Worm (Caenorhabditis elegans): ENCODE data around the gene znf-474.

znf-474 gene

DNA sequence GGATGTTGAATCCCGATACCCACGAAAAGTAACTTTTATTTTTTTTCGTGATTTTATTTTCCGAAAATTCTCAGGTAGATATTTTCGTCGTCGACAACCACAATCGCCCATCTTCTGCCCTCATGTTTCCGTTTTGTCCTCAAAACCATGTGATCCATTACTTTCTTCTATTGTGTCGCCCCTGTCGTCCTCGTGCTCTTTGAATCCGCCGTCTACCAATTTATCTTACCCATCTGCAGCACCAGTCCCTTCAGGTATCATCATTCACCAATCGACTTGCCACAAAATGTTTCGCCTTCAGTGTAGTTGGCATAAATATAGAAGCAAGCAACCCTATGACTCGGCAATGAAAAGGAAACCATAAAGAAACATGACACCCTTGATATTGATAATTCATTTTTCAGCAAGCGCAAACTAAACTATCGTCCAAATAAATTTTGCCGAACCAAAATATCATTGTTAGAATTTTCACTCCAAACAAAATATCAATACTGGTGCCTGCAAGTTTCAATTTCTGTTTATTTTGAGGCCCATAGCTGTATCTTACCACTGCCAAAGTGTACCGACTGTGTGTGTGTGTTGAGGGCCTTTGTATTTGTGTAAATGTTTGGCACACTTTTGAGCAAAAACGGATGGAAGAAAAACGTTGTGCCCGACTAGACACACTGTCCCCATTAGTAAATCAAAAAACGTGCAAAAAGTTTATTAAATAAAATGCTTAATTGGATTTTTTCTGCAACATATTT, 18.1 kb downstream of the znf-474 start (continued):
- TF ChIP-seq lin-26 (GFP tag; IDR thresholded peaks at IDR 0.05) (no peak), zim-3 (tag; optimal IDR thresholded peaks at IDR 0.05) (no peak), F22D6.2 (tag; optimal IDR thresholded peaks at IDR 0.05) (no peak)

DNA sequence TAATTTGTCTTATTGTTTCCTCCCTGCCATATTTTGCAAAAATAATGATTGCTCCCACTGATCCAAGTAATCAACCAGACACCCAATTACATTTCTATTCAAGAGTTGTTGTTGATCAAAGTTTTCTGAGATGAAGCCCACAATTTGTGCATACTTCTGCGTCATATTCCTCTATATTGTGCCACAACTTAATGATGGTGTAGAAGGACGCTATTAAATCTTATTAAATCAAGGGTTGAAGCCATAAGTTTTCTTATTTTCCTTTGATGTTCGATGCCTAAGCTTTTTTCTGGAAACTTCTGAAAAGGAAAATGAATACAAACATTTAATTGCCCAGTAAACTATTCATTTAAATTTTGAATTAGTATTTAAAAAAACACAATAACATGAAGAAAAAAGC, 19.0 kb downstream of the znf-474 start:
- 0 out of 2 replicates have a peak, but pooled peaks have one; percentile 17 for TF ChIP-seq madf-3 (GFP tag; IDR thresholded peaks at IDR 0.05)
- no peak for TF ChIP-seq ZK185.1 (tag; optimal IDR thresholded peaks at IDR 0.05; ENCODE audit: poor library complexity, severe bottlenecking)
- no peak for TF ChIP-seq ceh-40 (GFP tag; IDR thresholded peaks at IDR 0.05)
- TF ChIP-seq ztf-26 (tag; optimal IDR thresholded peaks at IDR 0.05), result no peak
- TF ChIP-seq lin-54 (GFP tag; optimal IDR thresholded peaks at IDR 0.05), result no peak
- TF ChIP-seq lin-35 (GFP tag; optimal IDR thresholded peaks at IDR 0.05), result peak in 1 of 3 experiments; percentile 32

ce11 chrX:12169390-12169789, 19.7 kb downstream of the znf-474 start:
- TF ChIP-seq chd-7 (tag; optimal IDR thresholded peaks at IDR 0.05), result peak; percentile 34
- no peak for TF ChIP-seq him-1 (tag; optimal IDR thresholded peaks at IDR 0.05)
- 0 out of 2 replicates have a peak, but pooled peaks have one; percentile 16 for TF ChIP-seq nfyb-1 (GFP tag; IDR thresholded peaks at IDR 0.05)
- 0 out of 2 replicates have a peak, but pooled peaks have one; percentile 18 for TF ChIP-seq C17E4.6 (GFP tag; IDR thresholded peaks at IDR 0.05)
- 0 out of 2 replicates have a peak, but pooled peaks have one; percentile 16 for TF ChIP-seq nfya-2 (GFP tag; IDR thresholded peaks at IDR 0.05)
- TF ChIP-seq Y53G8AR.9 (GFP tag; conservative IDR thresholded peaks at IDR 0.05), result 0 out of 2 replicates have a peak, but pooled peaks have one; percentile 9
- TF ChIP-seq hlh-26 (GFP tag; conservative IDR thresholded peaks at IDR 0.05), result no peak
- 0 out of 2 replicates have a peak, but pooled peaks have one; percentile 48 for TF ChIP-seq attf-6 (GFP tag; IDR thresholded peaks at IDR 0.05)
- peak; percentile 53; the same call in 1 of the 2 replicates for TF ChIP-seq egl-18 (GFP tag; IDR thresholded peaks at IDR 0.05)

- TF ChIP-seq F57C9.4 (tag; optimal IDR thresholded peaks at IDR 0.05) (no peak), hlh-12 (tag; optimal IDR thresholded peaks at IDR 0.05) (no peak), xnd-1 (tag; optimal IDR thresholded peaks at IDR 0.05) (no peak), madf-6 (GFP tag; IDR thresholded peaks at IDR 0.05) (no peak), egl-44 (GFP tag; IDR thresholded peaks at IDR 0.05) (peak; percentile 52; the same call in 1 of the 2 replicates), let-607 (tag; optimal IDR thresholded peaks at IDR 0.05) (no peak), mes-4 (tag; optimal IDR thresholded peaks at IDR 0.05) (no peak), ztf-22 (GFP tag; optimal IDR thresholded peaks at IDR 0.05) (no peak), F37B4.10 (GFP tag; IDR thresholded peaks at IDR 0.05) (no peak), hlh-26 (GFP tag; conservative IDR thresholded peaks at IDR 0.05) (no peak), Y95B8A.8 (GFP tag; IDR thresholded peaks at IDR 0.05) (no peak), attf-6 (GFP tag; IDR thresholded peaks at IDR 0.05) (0 out of 2 replicates have a peak, but pooled peaks have one; percentile 12), ekl-4 (GFP tag; IDR thresholded peaks at IDR 0.05) (0 out of 2 replicates have a peak, but pooled peaks have one; percentile 46), nfya-2 (GFP tag; IDR thresholded peaks at IDR 0.05) (no peak), lin-35 (GFP tag; optimal IDR thresholded peaks at IDR 0.05) (peak in 1 of 3 experiments; percentile 29), Y53F4B.3 (GFP tag; IDR thresholded peaks at IDR 0.05) (no peak), him-1 (tag; optimal IDR thresholded peaks at IDR 0.05) (no peak), chd-7 (tag; optimal IDR thresholded peaks at IDR 0.05) (peak; percentile 76), tbp1 (GFP tag; optimal IDR thresholded peaks at IDR 0.05) (peak; percentile 46), B0336.3 (GFP tag; IDR thresholded peaks at IDR 0.05) (peak; percentile 58; the same call in 1 of the 2 replicates), lin-54 (GFP tag; optimal IDR thresholded peaks at IDR 0.05) (no peak), Y67H2A.10 (GFP tag; conservative IDR thresholded peaks at IDR 0.05) (no peak), F22D6.2 (tag; optimal IDR thresholded peaks at IDR 0.05) (no peak), rcor-1 (GFP tag; IDR thresholded peaks at IDR 0.05) (peak; percentile 22; the same call in 1 of the 2 replicates), tlf-1 (GFP tag; optimal IDR thresholded peaks at IDR 0.05) (no peak), pbrm-1 (GFP tag; IDR thresholded peaks at IDR 0.05) (0 out of 2 replicates have a peak, but pooled peaks have one; percentile 47), cebp-1 (GFP tag; IDR thresholded peaks at IDR 0.05) (0 out of 2 replicates have a peak, but pooled peaks have one; percentile 14), cebp-1 (tag; optimal IDR thresholded peaks at IDR 0.05) (peak; percentile 80), gei-17 (GFP tag; optimal IDR thresholded peaks at IDR 0.05) (peak; percentile 77)
Measured at ce11 chrX:12171631-12172348, 22.1 kb downstream of the znf-474 start, which contains the start of gene F57G12.1. Gene F57G12.1, minus strand, starts transcription at chrX:12171681.

All from whole organism, young adult.